Worm (Caenorhabditis elegans) whole organism, midembryonic: Measurements from ENCODE around the gene Y54G2A.72.

Experiments used
- T22C8.4 ChIP-seq: fragments of 200-800 bp; sonication (Bioruptor generic); IDR thresholded peaks from 2 replicates; pipeline ENCODE4 v1.3.6; 2022; ENCODE audit warnings: missing genetic modification characterization, missing compliant biosample characterization
- cog-1 ChIP-seq: sonication (generic microtip); optimal IDR thresholded peaks from 2 replicates; lab custom pipeline; 2016; ENCODE audit warnings: missing genetic modification characterization, missing compliant biosample characterization
- flt-1 ChIP-seq: fragments of 200-800 bp; sonication (Bioruptor generic); IDR thresholded peaks from 2 replicates; pipeline ENCODE4 v1.3.6; 2022; ENCODE audit warnings: missing genetic modification characterization, missing compliant biosample characterization
- tab-1 ChIP-seq: fragments of 200-800 bp; sonication (Bioruptor generic); IDR thresholded peaks from 2 replicates; pipeline ENCODE4 v1.3.6; 2022; ENCODE audit warnings: missing genetic modification characterization, missing compliant biosample characterization

DNA sequence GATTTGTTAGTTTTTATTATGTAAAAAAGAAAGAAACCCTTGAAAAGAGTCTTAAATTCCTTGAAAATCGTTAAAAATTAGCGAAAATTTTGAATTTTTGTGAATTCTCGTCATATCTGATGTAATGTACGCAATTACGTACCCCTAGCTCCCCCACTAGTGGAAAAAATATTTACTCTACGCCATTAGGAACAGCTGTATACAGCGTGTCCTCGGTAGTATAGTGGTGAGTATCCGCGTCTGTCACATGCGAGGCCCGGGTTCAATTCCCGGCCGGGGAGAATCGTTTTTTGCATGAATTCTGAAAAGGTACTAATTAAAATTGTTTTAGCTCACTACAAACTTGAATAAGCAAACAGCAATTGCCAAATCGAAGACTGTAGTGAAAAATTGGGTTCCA lies 21.9 kb downstream of the Y54G2A.72 start:
- TF ChIP-seq tab-1 (GFP tag; lab: Robert Waterston, UW) (no peak), flt-1 (GFP tag; lab: Robert Waterston, UW) (no peak), T22C8.4 (GFP tag; lab: Robert Waterston, UW) (no peak), cog-1 (no peak)
